Worm (Caenorhabditis elegans) whole organism, late embryonic: ENCODE data around the gene C17E7.12.

Experiments
- K09A11.1 ChIP-seq: sonication (generic microtip); optimal IDR thresholded peaks from 2 replicates; lab custom pipeline; 2017; ENCODE audit warnings: antibody characterized with exemption, mild to moderate bottlenecking, missing genetic modification characterization, missing compliant biosample characterization; ENCODE audit not compliant: insufficient read depth
- ama-1 ChIP-seq: fragments of 150-350 bp; optimal IDR thresholded peaks from 2 replicates; lab custom pipeline; 2014
- ceh-19 ChIP-seq: fragments of 200-800 bp; sonication (Bioruptor generic); optimal IDR thresholded peaks from 2 replicates; lab custom pipeline; 2018; ENCODE audit warnings: mild to moderate bottlenecking, missing genetic modification characterization, missing compliant biosample characterization
- elt-2 ChIP-seq: sonication (generic microtip); optimal IDR thresholded peaks from 2 replicates; lab custom pipeline; 2016; ENCODE audit warnings: missing genetic modification reagents, missing genetic modification characterization, missing compliant biosample characterization
- fkh-10 ChIP-seq: fragments of 150-350 bp; optimal IDR thresholded peaks from 2 replicates; lab custom pipeline; 2014; ENCODE audit warnings: missing biosample characterization, missing genetic modification reagents, missing genetic modification characterization
- lin-11 ChIP-seq: fragments of 200-800 bp; sonication (Bioruptor generic); optimal IDR thresholded peaks from 2 replicates; lab custom pipeline; 2018; ENCODE audit warnings: mild to moderate bottlenecking, missing genetic modification characterization, missing compliant biosample characterization
- nfya-1 ChIP-seq: sonication (generic microtip); optimal IDR thresholded peaks from 2 replicates; lab custom pipeline; 2017; ENCODE audit warnings: missing genetic modification characterization, mild to moderate bottlenecking, missing compliant biosample characterization, antibody characterized with exemption, moderate library complexity
- pax-1 ChIP-seq: fragments of 150-350 bp; optimal IDR thresholded peaks from 2 replicates; lab custom pipeline; 2014; ENCODE audit warnings: missing biosample characterization, missing genetic modification characterization
- pha-4 ChIP-seq: fragments of 150-350 bp; optimal IDR thresholded peaks from 2 replicates; lab custom pipeline; 2018; ENCODE audit warnings: missing biosample characterization, missing genetic modification reagents, missing genetic modification characterization
- tbx-2 ChIP-seq: sonication (generic microtip); optimal IDR thresholded peaks from 2 replicates; lab custom pipeline; 2016; ENCODE audit warnings: missing genetic modification characterization, missing compliant biosample characterization
- unc-3 ChIP-seq, 2 experiments: fragments of 200-800 bp in 1 of 2; sonication (Bioruptor generic) in 1 of 2; sonication (generic microtip) in 1 of 2; conservative IDR thresholded peaks in 1 of 2; optimal IDR thresholded peaks in 1 of 2; 2 replicates each; pipeline versions ENCODE4 v1.3.6 to Lab custom; 2016 to 2022; ENCODE audit warnings: missing compliant biosample characterization in 2 of 2, missing genetic modification characterization in 2 of 2, missing genetic modification reagents in 1 of 2
- unc-55 ChIP-seq: sonication (generic microtip); optimal IDR thresholded peaks from 2 replicates; lab custom pipeline; 2017; ENCODE audit warnings: missing biosample characterization, missing genetic modification reagents, missing genetic modification characterization

DNA sequence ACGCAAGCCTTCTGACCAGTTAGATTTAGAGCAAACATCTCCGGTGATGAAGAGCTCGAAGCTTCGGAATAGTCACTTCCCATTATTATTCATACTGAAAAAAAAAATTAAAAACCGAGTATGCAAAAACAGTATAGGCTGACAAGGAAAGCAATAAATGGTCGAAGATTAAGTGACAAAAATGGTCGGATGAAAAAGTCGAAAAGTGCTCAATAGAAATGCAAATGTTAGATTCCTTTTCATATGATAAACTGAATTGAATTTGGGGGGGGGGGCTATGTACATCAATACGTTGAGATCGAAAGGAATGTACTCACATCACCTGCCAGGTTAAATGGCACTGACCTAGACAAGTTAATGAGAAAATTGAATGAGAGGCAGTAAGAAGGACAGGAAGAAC lies 29.0 kb downstream of the C17E7.12 start, which contains the start of gene nhr-187:
- TF ChIP-seq ceh-19 (GFP tag; lab: Kevin White, UChicago) (no peak), nfya-1 (tag; lab: Kevin White, UChicago) (no peak), tbx-2 (tag; lab: Kevin White, UChicago) (no peak), pha-4 (tag; lab: Kevin White, UChicago) (no peak), elt-2 (tag; lab: Kevin White, UChicago) (no peak), lin-11 (tag; lab: Kevin White, UChicago) (no peak), fkh-10 (no peak), pax-1 (tag; lab: Kevin White, UChicago) (no peak), unc-55 (GFP tag; lab: Kevin White, UChicago) (no peak), ama-1 (lab: Kevin White, UChicago) (no peak), K09A11.1 (tag; lab: Kevin White, UChicago) (no peak), unc-3 (GFP tag; conservative IDR thresholded peaks at IDR 0.05; lab: Robert Waterston, UW) (no peak), unc-3 (tag; optimal IDR thresholded peaks at IDR 0.05; lab: Kevin White, UChicago) (no peak)
